Fruit fly (Drosophila melanogaster) whole organism, embryonic: Measurements from ENCODE around the gene Rab18.

Source experiments
- Atf-2 ChIP-seq: fragments of 200-800 bp; sonication (Bioruptor generic); optimal IDR thresholded peaks from 2 replicates; lab custom pipeline; 2016; ENCODE audit warnings: missing biosample characterization, missing genetic modification characterization
- CG10267 ChIP-seq: fragments of 200-800 bp; sonication (Bioruptor generic); optimal IDR thresholded peaks from 2 replicates; lab custom pipeline; 2018; ENCODE audit warnings: missing biosample characterization, mild to moderate bottlenecking, missing genetic modification characterization, moderate library complexity
- CG10543 ChIP-seq: fragments of 200-800 bp; sonication (Bioruptor generic); optimal IDR thresholded peaks from 3 replicates; lab custom pipeline; 2017; ENCODE audit warnings: missing biosample characterization, mild to moderate bottlenecking, missing genetic modification characterization, moderate library complexity
- CG11695 ChIP-seq: fragments of 200-800 bp; sonication (Bioruptor generic); IDR thresholded peaks from 3 replicates; pipeline ENCODE4 v1.3.6; 2022; ENCODE audit warnings: missing biosample characterization, missing genetic modification characterization
- CG12071 ChIP-seq: fragments of 200-800 bp; sonication (Bioruptor generic); optimal IDR thresholded peaks from 3 replicates; lab custom pipeline; 2018; ENCODE audit warnings: missing biosample characterization, mild to moderate bottlenecking, missing genetic modification characterization
- CG13424 ChIP-seq: fragments of 200-800 bp; sonication (Bioruptor generic); optimal IDR thresholded peaks from 2 replicates; lab custom pipeline; 2019; ENCODE audit warnings: missing biosample characterization, mild to moderate bottlenecking, missing genetic modification characterization, moderate library complexity
- CG15011 ChIP-seq: fragments of 200-800 bp; sonication (Bioruptor generic); optimal IDR thresholded peaks from 3 replicates; lab custom pipeline; 2018; ENCODE audit warnings: missing biosample characterization, mild to moderate bottlenecking, missing genetic modification characterization
- CG15696 ChIP-seq: fragments of 200-800 bp; sonication (Bioruptor generic); optimal IDR thresholded peaks from 2 replicates; lab custom pipeline; 2019; ENCODE audit warnings: missing biosample characterization, mild to moderate bottlenecking, missing genetic modification characterization, moderate library complexity
- CG17328 ChIP-seq: fragments of 200-800 bp; sonication (Bioruptor generic); IDR thresholded peaks from 2 replicates; pipeline ENCODE4 v1.3.6; 2022; ENCODE audit warnings: missing biosample characterization, missing genetic modification characterization
- CG1792 ChIP-seq: fragments of 200-800 bp; sonication (Bioruptor generic); optimal IDR thresholded peaks from 2 replicates; lab custom pipeline; 2016; ENCODE audit warnings: missing biosample characterization, missing genetic modification characterization
- CG30431 ChIP-seq: fragments of 200-800 bp; sonication (Bioruptor generic); optimal IDR thresholded peaks from 2 replicates; lab custom pipeline; 2017; ENCODE audit warnings: missing biosample characterization, missing genetic modification characterization
- CG32532 ChIP-seq: fragments of 200-800 bp; sonication (Bioruptor generic); IDR thresholded peaks from 2 replicates; pipeline ENCODE4 v1.3.6; 2022; ENCODE audit warnings: missing biosample characterization, missing genetic modification characterization
- CG3407 ChIP-seq: fragments of 200-800 bp; sonication (Bioruptor generic); optimal IDR thresholded peaks from 2 replicates; lab custom pipeline; 2018; ENCODE audit warnings: missing biosample characterization, mild to moderate bottlenecking, missing genetic modification characterization
- CG34422 ChIP-seq: fragments of 200-800 bp; sonication (Bioruptor generic); IDR thresholded peaks from 3 replicates; pipeline ENCODE4 v1.3.6; 2022; ENCODE audit warnings: missing biosample characterization, missing genetic modification characterization
- CG4282 ChIP-seq: fragments of 200-800 bp; sonication (Bioruptor generic); optimal IDR thresholded peaks from 2 replicates; lab custom pipeline; 2016; ENCODE audit warnings: missing biosample characterization, missing genetic modification characterization
- CG4820 ChIP-seq: fragments of 200-800 bp; sonication (Bioruptor generic); optimal IDR thresholded peaks from 3 replicates; lab custom pipeline; 2016; ENCODE audit warnings: missing biosample characterization, missing genetic modification characterization
- CG5180 ChIP-seq: fragments of 200-800 bp; sonication (Bioruptor generic); optimal IDR thresholded peaks from 3 replicates; lab custom pipeline; 2017; ENCODE audit warnings: missing biosample characterization, missing genetic modification characterization, mild to moderate bottlenecking, moderate library complexity, missing genetic modification reagents
- CG5245 ChIP-seq: fragments of 200-800 bp; sonication (Bioruptor generic); optimal IDR thresholded peaks from 3 replicates; lab custom pipeline; 2016; ENCODE audit warnings: missing biosample characterization, missing genetic modification characterization
- CG6175 ChIP-seq: fragments of 200-800 bp; sonication (Bioruptor generic); IDR thresholded peaks from 3 replicates; pipeline ENCODE4 v1.3.6; 2022; ENCODE audit warnings: missing biosample characterization, missing genetic modification characterization
- CG7786 ChIP-seq: fragments of 200-800 bp; sonication (Bioruptor generic); optimal IDR thresholded peaks from 2 replicates; lab custom pipeline; 2016; ENCODE audit warnings: missing biosample characterization, missing genetic modification characterization
- CG7987 ChIP-seq: fragments of 200-800 bp; sonication (Bioruptor generic); optimal IDR thresholded peaks from 2 replicates; lab custom pipeline; 2018; ENCODE audit warnings: missing biosample characterization, mild to moderate bottlenecking, missing genetic modification characterization, moderate library complexity
- CG8765 ChIP-seq: fragments of 200-800 bp; sonication (Bioruptor generic); IDR thresholded peaks from 2 replicates; pipeline ENCODE4 v1.3.6; 2022; ENCODE audit warnings: missing biosample characterization, missing genetic modification characterization
- CG8944 ChIP-seq: fragments of 200-800 bp; sonication (Bioruptor generic); optimal IDR thresholded peaks from 3 replicates; lab custom pipeline; 2016; ENCODE audit warnings: missing biosample characterization, missing genetic modification characterization
- CHES-1-like ChIP-seq: fragments of 200-800 bp; sonication (Bioruptor generic); optimal IDR thresholded peaks from 2 replicates; lab custom pipeline; 2016; ENCODE audit warnings: missing biosample characterization, missing genetic modification characterization
- Dll ChIP-seq: fragments of 200-800 bp; sonication (Bioruptor generic); IDR thresholded peaks from 4 replicates; pipeline ENCODE4 v1.3.6; 2022; ENCODE audit warnings: missing biosample characterization, missing genetic modification characterization; ENCODE audit not compliant: partially characterized antibody
- Doc3 ChIP-seq: fragments of 200-800 bp; sonication (Bioruptor generic); IDR thresholded peaks from 3 replicates; pipeline ENCODE4 v1.3.6; 2022; ENCODE audit warnings: missing biosample characterization, missing genetic modification characterization; ENCODE audit not compliant: partially characterized antibody
- Dref ChIP-seq: fragments of 200-800 bp; sonication (Bioruptor generic); IDR thresholded peaks from 2 replicates; pipeline ENCODE4 v1.3.6; 2022; ENCODE audit warnings: missing biosample characterization, missing genetic modification characterization
- Drgx ChIP-seq: fragments of 200-800 bp; sonication (Bioruptor generic); IDR thresholded peaks from 2 replicates; pipeline ENCODE4 v1.3.6; 2022; ENCODE audit warnings: missing biosample characterization, missing genetic modification characterization
- H2.0 ChIP-seq: fragments of 200-800 bp; sonication (Bioruptor generic); IDR thresholded peaks from 2 replicates; pipeline ENCODE4 v1.3.6; 2022; ENCODE audit warnings: missing biosample characterization, missing genetic modification characterization
- Pdp1 ChIP-seq, 2 experiments: fragments of 200-800 bp; sonication (Bioruptor generic); optimal IDR thresholded peaks; 3 replicates each; lab custom pipeline; 2016; ENCODE audit warnings: missing biosample characterization in 2 of 2, missing genetic modification characterization in 2 of 2, mild to moderate bottlenecking in 1 of 2, moderate library complexity in 1 of 2
- Ssrp ChIP-seq: fragments of 200-800 bp; sonication (Bioruptor generic); optimal IDR thresholded peaks from 2 replicates; lab custom pipeline; 2018; ENCODE audit warnings: missing biosample characterization, mild to moderate bottlenecking, missing genetic modification characterization, moderate library complexity
- Taf1 ChIP-seq: fragments of 200-800 bp; sonication (Bioruptor generic); IDR thresholded peaks from 2 replicates; pipeline ENCODE4 v1.3.6; 2022; ENCODE audit warnings: missing biosample characterization, missing genetic modification characterization
- Tbp ChIP-seq: fragments of >200 bp; optimal IDR thresholded peaks from 2 replicates; lab custom pipeline; 2018; ENCODE audit warnings: missing biosample characterization, missing genetic modification characterization
- ato ChIP-seq: fragments of 200-800 bp; sonication (Bioruptor generic); IDR thresholded peaks from 2 replicates; pipeline ENCODE4 v1.3.6; 2022; ENCODE audit warnings: missing biosample characterization, missing genetic modification characterization; ENCODE audit not compliant: partially characterized antibody
- da ChIP-seq: fragments of 200-800 bp; sonication (Bioruptor generic); optimal IDR thresholded peaks from 2 replicates; lab custom pipeline; 2016; ENCODE audit warnings: missing biosample characterization, missing genetic modification characterization
- gfzf ChIP-seq: fragments of 200-800 bp; sonication (Bioruptor generic); optimal IDR thresholded peaks from 2 replicates; lab custom pipeline; 2016; ENCODE audit warnings: missing biosample characterization, mild to moderate bottlenecking, missing genetic modification characterization, moderate library complexity
- grau ChIP-seq: fragments of 200-800 bp; optimal IDR thresholded peaks from 3 replicates; lab custom pipeline; 2019; ENCODE audit warnings: missing biosample characterization, mild to moderate bottlenecking, missing genetic modification characterization, moderate library complexity
- gro ChIP-seq: fragments of 200-800 bp; sonication (Bioruptor generic); optimal IDR thresholded peaks from 2 replicates; lab custom pipeline; 2016; ENCODE audit warnings: missing biosample characterization, missing genetic modification characterization
- jing ChIP-seq: fragments of 200-800 bp; sonication (Bioruptor generic); optimal IDR thresholded peaks from 2 replicates; lab custom pipeline; 2018; ENCODE audit warnings: missing biosample characterization, mild to moderate bottlenecking, missing genetic modification characterization
- ken ChIP-seq: fragments of 200-800 bp; sonication (Bioruptor generic); IDR thresholded peaks from 3 replicates; pipeline ENCODE4 v1.3.6; 2022; ENCODE audit warnings: missing biosample characterization, missing genetic modification characterization
- nom ChIP-seq: fragments of 200-800 bp; sonication (Bioruptor generic); optimal IDR thresholded peaks from 2 replicates; lab custom pipeline; 2017; ENCODE audit warnings: missing biosample characterization, missing genetic modification characterization, mild to moderate bottlenecking, moderate library complexity, missing genetic modification reagents
- onecut ChIP-seq: fragments of 200-800 bp; sonication (Bioruptor generic); IDR thresholded peaks from 2 replicates; pipeline ENCODE4 v1.3.6; 2022; ENCODE audit warnings: missing biosample characterization, missing genetic modification characterization
- pho ChIP-seq: fragments of 200-800 bp; sonication (Bioruptor generic); optimal IDR thresholded peaks from 2 replicates; lab custom pipeline; 2016; ENCODE audit warnings: missing biosample characterization, missing genetic modification characterization
- slp2 ChIP-seq: fragments of 200-800 bp; sonication (Bioruptor generic); optimal IDR thresholded peaks from 2 replicates; lab custom pipeline; 2016; ENCODE audit warnings: missing biosample characterization, missing genetic modification characterization
- sob ChIP-seq: fragments of 200-800 bp; sonication (Bioruptor generic); IDR thresholded peaks from 2 replicates; pipeline ENCODE4 v1.3.6; 2022; ENCODE audit warnings: missing biosample characterization, missing genetic modification characterization
- ssp ChIP-seq: fragments of 200-800 bp; sonication (Bioruptor generic); IDR thresholded peaks from 2 replicates; pipeline ENCODE4 v1.3.6; 2022; ENCODE audit warnings: missing biosample characterization, missing genetic modification characterization
- sug ChIP-seq: fragments of 200-800 bp; optimal IDR thresholded peaks from 2 replicates; lab custom pipeline; 2019; ENCODE audit warnings: missing biosample characterization, mild to moderate bottlenecking, missing genetic modification characterization, moderate library complexity
- tna ChIP-seq: fragments of 200-800 bp; sonication (Bioruptor generic); IDR thresholded peaks from 2 replicates; pipeline ENCODE4 v1.3.6; 2022; ENCODE audit warnings: missing biosample characterization, missing genetic modification characterization; ENCODE audit not compliant: partially characterized antibody
- usp ChIP-seq: fragments of >200 bp; optimal IDR thresholded peaks from 2 replicates; lab custom pipeline; 2017; ENCODE audit warnings: missing biosample characterization, missing genetic modification characterization

The Rab18 gene

DNA sequence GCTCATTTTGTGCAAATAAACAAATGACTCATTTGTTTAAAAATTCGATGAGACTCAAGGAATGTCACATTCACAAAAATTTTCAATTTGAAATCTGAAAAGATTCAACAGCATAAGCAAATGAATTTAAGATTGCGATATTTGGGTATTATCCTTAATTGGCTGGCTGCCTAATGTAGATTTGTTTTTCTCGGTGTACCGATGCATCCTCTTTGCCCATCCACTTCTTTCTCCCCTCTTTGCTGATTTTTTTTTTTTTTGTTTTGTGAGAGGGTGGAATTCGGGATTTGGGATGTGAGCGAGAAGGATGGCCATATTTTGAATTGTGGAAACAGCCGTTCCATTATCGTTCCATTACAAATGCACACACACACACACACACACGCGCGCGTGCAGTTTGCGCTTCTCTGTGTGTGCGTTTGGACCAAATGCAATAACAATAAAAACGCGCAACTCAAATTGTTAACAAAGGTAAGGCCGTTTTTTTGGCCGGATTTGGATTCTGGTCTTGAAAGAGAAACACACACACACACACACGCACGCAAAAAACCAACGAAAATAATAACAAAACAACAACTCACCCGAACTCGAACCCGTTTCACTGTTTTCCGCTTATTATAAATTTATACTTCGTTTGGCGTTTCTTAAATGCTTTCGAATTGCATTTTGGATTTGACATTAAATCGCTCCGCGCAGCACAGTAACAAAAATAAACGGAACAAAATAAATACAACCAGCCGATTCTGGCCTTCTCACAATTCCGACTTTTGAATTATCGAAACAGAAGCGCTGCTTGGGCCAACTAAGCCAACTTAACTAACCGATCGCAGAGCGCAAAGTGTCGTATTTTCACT, 7.7 kb upstream of the Rab18 start (continued):
- TF ChIP-seq ato (GFP tag; lab: Robert Waterston, UW) (no peak), H2.0 (GFP tag; lab: Robert Waterston, UW) (no peak), CG3407 (GFP tag; lab: Kevin White, UChicago) (peak; percentile 46), slp2 (GFP tag; lab: Kevin White, UChicago) (peak; percentile 27), CG34422 (GFP tag; lab: Robert Waterston, UW) (0 out of 3 replicates have a peak, but pooled peaks have one; percentile 30), CG10267 (tag; lab: Kevin White, UChicago) (peak; percentile 51), Drgx (peak; percentile 51; the same call in 1 of the 2 replicates), CG6175 (no peak), jing (GFP tag; lab: Kevin White, UChicago) (peak; percentile 35), grau (tag; lab: Kevin White, UChicago) (peak; percentile 38), gfzf (GFP tag; lab: Kevin White, UChicago) (no peak), CG17328 (GFP tag; lab: Robert Waterston, UW) (peak; percentile 49; the same call in 1 of the 2 replicates), Atf-2 (GFP tag; lab: Kevin White, UChicago) (peak; percentile 35), tna (GFP tag; lab: Robert Waterston, UW) (no peak), usp (GFP tag; lab: Kevin White, UChicago) (no peak), Doc3 (GFP tag; lab: Robert Waterston, UW) (no peak), ssp (GFP tag; lab: Robert Waterston, UW) (no peak), CG4820 (GFP tag; lab: Kevin White, UChicago) (peak; percentile 50), nom (peak; percentile 6), CG15011 (GFP tag; lab: Kevin White, UChicago) (no peak), CG12071 (GFP tag; lab: Kevin White, UChicago) (no peak), CG4282 (GFP tag; lab: Kevin White, UChicago) (no peak), CG7786 (peak; percentile 4), pho (GFP tag; lab: Kevin White, UChicago) (no peak), CG10543 (GFP tag; lab: Kevin White, UChicago) (no peak), CG8765 (GFP tag; lab: Robert Waterston, UW) (no peak), CG15696 (tag; lab: Kevin White, UChicago) (peak; percentile 41), Dll (no peak), CG8944 (peak; percentile 9), CG32532 (GFP tag; lab: Robert Waterston, UW) (no peak), Ssrp (tag; lab: Kevin White, UChicago) (peak; percentile 63), da (GFP tag; lab: Kevin White, UChicago) (peak; percentile 8), CG1792 (GFP tag; lab: Kevin White, UChicago) (no peak), CHES-1-like (GFP tag; lab: Kevin White, UChicago) (no peak), Tbp (GFP tag; lab: Kevin White, UChicago) (no peak), CG13424 (tag; lab: Kevin White, UChicago) (peak; percentile 38), Pdp1 (GFP tag; optimal IDR thresholded peaks at IDR 0.05; lab: Kevin White, UChicago) (peak in 1 of 2 experiments; percentile 6), CG11695 (GFP tag; lab: Robert Waterston, UW) (0 out of 3 replicates have a peak, but pooled peaks have one; percentile 25), Taf1 (GFP tag; lab: Robert Waterston, UW) (no peak), CG5180 (GFP tag; lab: Kevin White, UChicago) (no peak), ken (GFP tag; lab: Robert Waterston, UW) (no peak), CG30431 (peak; percentile 51), sob (GFP tag; lab: Robert Waterston, UW) (no peak), gro (GFP tag; lab: Kevin White, UChicago) (no peak), Dref (GFP tag; lab: Robert Waterston, UW) (no peak), sug (no peak), CG7987 (no peak), CG5245 (GFP tag; lab: Kevin White, UChicago) (peak; percentile 3), onecut (GFP tag; lab: Robert Waterston, UW) (no peak)
